Worm (Caenorhabditis elegans): Measurements from ENCODE around the gene math-38.

DNA sequence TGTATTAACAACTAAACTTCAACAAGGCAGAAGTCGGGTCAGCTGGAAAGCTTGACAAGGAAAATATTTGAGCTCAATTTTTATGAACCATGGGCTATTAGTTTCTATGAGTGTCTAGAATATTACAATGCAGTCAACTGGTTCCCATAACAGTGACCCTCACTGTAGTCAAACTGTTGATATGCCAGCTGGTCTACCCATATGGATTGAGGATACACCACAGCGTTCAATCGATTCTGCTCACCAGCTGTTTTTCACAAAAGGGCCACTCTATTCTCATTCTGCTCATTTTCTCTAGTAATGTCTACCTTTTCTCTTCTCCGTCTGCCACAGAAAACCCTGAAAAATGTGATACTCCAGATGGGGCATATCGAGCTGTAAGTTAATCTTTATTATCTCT is 42.5 kb downstream of the math-38 start, which contains the start of gene fbxb-42:
- TF ChIP-seq hnd-1 (tag; optimal IDR thresholded peaks at IDR 0.05) (no peak), hmbx-1 (tag; optimal IDR thresholded peaks at IDR 0.05) (no peak), tbx-11 (GFP tag; IDR thresholded peaks at IDR 0.05) (no peak), ama-1 (optimal IDR thresholded peaks at IDR 0.05) (no peak), tbx-37 (GFP tag; conservative IDR thresholded peaks at IDR 0.05) (no peak)

Measured in whole organism, early embryonic.